Worm (Caenorhabditis elegans): ENCODE results near the gene enri-2.
A peak's percentile ranks its signal among the peaks of the same experiment; 100 is the strongest.

enri-2 gene

ce11 chrX:14577579-14578127, 32.0 kb downstream of the enri-2 start, which contains the start of gene let-4:
let-4 (plus strand) TSS chrX:14577935.
- TF ChIP-seq set-16 (GFP tag; IDR thresholded peaks at IDR 0.05) = peak; percentile 80
- TF ChIP-seq unc-62 (GFP tag; optimal IDR thresholded peaks at IDR 0.05 in 1 of 2) = peak in 1 of 2 experiments; percentile 95
- TF ChIP-seq unc-62 (tag; optimal IDR thresholded peaks at IDR 0.05) = no peak
- no peak for TF ChIP-seq hif-1 (tag; optimal IDR thresholded peaks at IDR 0.05)
- no peak for TF ChIP-seq cey-2 (tag; optimal IDR thresholded peaks at IDR 0.05; ENCODE audit: borderline replicate concordance, insufficient read depth)
- peak; percentile 37 for TF ChIP-seq hlh-11 (tag; optimal IDR thresholded peaks at IDR 0.05)

ce11 chrX:14580853-14581252, 35.2 kb downstream of the enri-2 start:
- TF ChIP-seq lir-3 (tag; optimal IDR thresholded peaks at IDR 0.05) (no peak), F37D6.2 (tag; optimal IDR thresholded peaks at IDR 0.05) (no peak), php-3 (GFP tag; IDR thresholded peaks at IDR 0.05) (no peak), egl-43 (GFP tag; IDR thresholded peaks at IDR 0.05) (no peak), zag-1 (tag; optimal IDR thresholded peaks at IDR 0.05) (no peak), lin-15B (tag; optimal IDR thresholded peaks at IDR 0.05) (no peak), nhr-25 (tag; optimal IDR thresholded peaks at IDR 0.05; ENCODE audit: borderline replicate concordance, insufficient read depth) (no peak), F44E2.7 (GFP tag; IDR thresholded peaks at IDR 0.05) (no peak), tag-97 (GFP tag; IDR thresholded peaks at IDR 0.05) (no peak), Y5F2A.4 (GFP tag; optimal IDR thresholded peaks at IDR 0.05) (no peak), gei-8 (GFP tag; optimal IDR thresholded peaks at IDR 0.05) (no peak), skn-1 (tag; optimal IDR thresholded peaks at IDR 0.05) (no peak), unc-62 (GFP tag; optimal IDR thresholded peaks at IDR 0.05 in 1 of 2) (no peak), unc-62 (tag; optimal IDR thresholded peaks at IDR 0.05) (no peak)

- TF ChIP-seq nhr-25 (tag; optimal IDR thresholded peaks at IDR 0.05; ENCODE audit: borderline replicate concordance, insufficient read depth) (peak; percentile 69), mxl-3 (GFP tag; optimal IDR thresholded peaks at IDR 0.05) (peak; percentile 57), hlh-11 (tag; optimal IDR thresholded peaks at IDR 0.05) (peak; percentile 26), ceh-82 (tag; optimal IDR thresholded peaks at IDR 0.05) (no peak), daf-16 (GFP tag; optimal IDR thresholded peaks at IDR 0.05) (no peak), daf-16 (tag; optimal IDR thresholded peaks at IDR 0.05) (no peak)
Observed at ce11 chrX:14581429-14581828, 35.8 kb downstream of the enri-2 start, which contains the start of gene sym-1. sym-1 (plus strand) TSS chrX:14581622.

- TF ChIP-seq duxl-1 (tag; optimal IDR thresholded peaks at IDR 0.05; ENCODE audit: poor library complexity) = peak; percentile 74
- TF ChIP-seq zfp-3 (GFP tag; conservative IDR thresholded peaks at IDR 0.05) = no peak
- TF ChIP-seq mes-2 (tag; optimal IDR thresholded peaks at IDR 0.05; ENCODE audit: poor library complexity, severe bottlenecking) = peak; percentile 9
- TF ChIP-seq ama-1 (optimal IDR thresholded peaks at IDR 0.05) = no peak
- peak; percentile 41 for TF ChIP-seq aha-1 (tag)
- no peak for TF ChIP-seq snpc-4 (tag; optimal IDR thresholded peaks at IDR 0.05)
- TF ChIP-seq daf-16 (GFP tag; optimal IDR thresholded peaks at IDR 0.05) = no peak
- no peak for TF ChIP-seq daf-16 (tag; optimal IDR thresholded peaks at IDR 0.05)
- no peak for TF ChIP-seq cey-2 (tag; optimal IDR thresholded peaks at IDR 0.05; ENCODE audit: borderline replicate concordance, insufficient read depth)
Observed at ce11 chrX:14584335-14584734, 38.7 kb downstream of the enri-2 start.

ce11 chrX:14589051-14589736, 43.6 kb downstream of the enri-2 start, which contains the start of the genes C44H4.4 and tap-1:
C44H4.4 (minus strand) TSS chrX:14589101.
tap-1 (plus strand) TSS chrX:14589624.
- TF ChIP-seq hmg-1.1 (GFP tag; IDR thresholded peaks at IDR 0.05) (peak; percentile 7; the same call in 1 of the 2 replicates), hlh-30 (tag; optimal IDR thresholded peaks at IDR 0.05; ENCODE audit: insufficient read depth) (peak; percentile 50), dmd-6 (GFP tag; IDR thresholded peaks at IDR 0.05) (peak; percentile 55), ces-1 (GFP tag; optimal IDR thresholded peaks at IDR 0.05) (no peak), pqm-1 (tag; optimal IDR thresholded peaks at IDR 0.05) (peak; percentile 0), skn-1 (tag; optimal IDR thresholded peaks at IDR 0.05) (no peak), gei-8 (GFP tag; optimal IDR thresholded peaks at IDR 0.05) (no peak), daf-8 (GFP tag; IDR thresholded peaks at IDR 0.05) (no peak), hlh-11 (tag; optimal IDR thresholded peaks at IDR 0.05) (peak; percentile 46), zip-11 (GFP tag; IDR thresholded peaks at IDR 0.05) (no peak), lsy-2 (tag; optimal IDR thresholded peaks at IDR 0.05) (peak in 1 of 2 experiments; percentile 29), snpc-1.2 (GFP tag; IDR thresholded peaks at IDR 0.05) (no peak), mep-1 (tag; optimal IDR thresholded peaks at IDR 0.05) (peak; percentile 67), saeg-2 (GFP tag; IDR thresholded peaks at IDR 0.05) (no peak), rbr-2 (tag; optimal IDR thresholded peaks at IDR 0.05) (peak; percentile 32), F26F4.8 (GFP tag; conservative IDR thresholded peaks at IDR 0.05) (no peak), nhr-28 (tag; optimal IDR thresholded peaks at IDR 0.05) (peak; percentile 16), mxl-3 (GFP tag; optimal IDR thresholded peaks at IDR 0.05) (peak; percentile 90)

All from whole organism, L4 larva.